Fruit fly (Drosophila melanogaster) whole organism, embryonic: ENCODE results near the gene cic.

Experiments used
- ATbp ChIP-seq: fragments of 200-800 bp; sonication (Bioruptor generic); optimal IDR thresholded peaks from 2 replicates; lab custom pipeline; 2017; ENCODE audit warnings: missing biosample characterization, mild to moderate bottlenecking, missing genetic modification characterization, missing genetic modification reagents
- B-H1 ChIP-seq: fragments of 200-800 bp; sonication (Bioruptor generic); IDR thresholded peaks from 3 replicates; pipeline ENCODE4 v1.3.6; 2022; ENCODE audit warnings: missing biosample characterization, missing genetic modification characterization
- CG10462 ChIP-seq: fragments of 200-800 bp; sonication (Bioruptor generic); optimal IDR thresholded peaks from 2 replicates; lab custom pipeline; 2016; ENCODE audit warnings: missing biosample characterization, missing genetic modification characterization
- CG10959 ChIP-seq: fragments of 200-800 bp; sonication (Bioruptor generic); IDR thresholded peaks from 2 replicates; pipeline ENCODE4 v1.3.6; 2022; ENCODE audit warnings: missing biosample characterization, missing genetic modification characterization
- CG12769 ChIP-seq: fragments of 200-800 bp; sonication (Bioruptor generic); optimal IDR thresholded peaks from 2 replicates; lab custom pipeline; 2019; ENCODE audit warnings: missing biosample characterization, mild to moderate bottlenecking, missing genetic modification characterization, moderate library complexity
- CG13287 ChIP-seq: fragments of 200-800 bp; sonication (Bioruptor generic); IDR thresholded peaks from 2 replicates; pipeline ENCODE4 v1.3.6; 2022; ENCODE audit warnings: missing biosample characterization, missing genetic modification characterization; ENCODE audit not compliant: partially characterized antibody
- CG14050 ChIP-seq: fragments of 200-800 bp; sonication (Bioruptor generic); IDR thresholded peaks from 3 replicates; pipeline ENCODE4 v1.3.6; 2022; ENCODE audit warnings: missing biosample characterization, missing genetic modification characterization
- CG18764 ChIP-seq: fragments of 200-800 bp; sonication (Bioruptor generic); optimal IDR thresholded peaks from 3 replicates; lab custom pipeline; 2016; ENCODE audit warnings: missing biosample characterization, missing genetic modification characterization
- CG2120 ChIP-seq: fragments of 200-800 bp; sonication (Bioruptor generic); optimal IDR thresholded peaks from 3 replicates; lab custom pipeline; 2016; ENCODE audit warnings: missing biosample characterization, missing genetic modification characterization
- CG2202 ChIP-seq: fragments of 200-800 bp; sonication (Bioruptor generic); optimal IDR thresholded peaks from 2 replicates; lab custom pipeline; 2018; ENCODE audit warnings: missing biosample characterization, mild to moderate bottlenecking, missing genetic modification characterization
- CG2678 ChIP-seq: fragments of 200-800 bp; sonication (Bioruptor generic); optimal IDR thresholded peaks from 3 replicates; lab custom pipeline; 2019; ENCODE audit warnings: missing biosample characterization, mild to moderate bottlenecking, missing genetic modification characterization, moderate library complexity
- CG31388 ChIP-seq: fragments of 200-800 bp; sonication (Bioruptor generic); optimal IDR thresholded peaks from 2 replicates; lab custom pipeline; 2016; ENCODE audit warnings: missing biosample characterization, missing genetic modification characterization
- CG32767 ChIP-seq: fragments of 200-800 bp; sonication (Bioruptor generic); IDR thresholded peaks from 2 replicates; pipeline ENCODE4 v1.3.6; 2022; ENCODE audit warnings: missing biosample characterization, missing genetic modification characterization
- CG4730 ChIP-seq: fragments of 200-800 bp; sonication (Bioruptor generic); IDR thresholded peaks from 2 replicates; pipeline ENCODE4 v1.3.6; 2022; ENCODE audit warnings: missing biosample characterization, missing genetic modification characterization
- CG6175 ChIP-seq: fragments of 200-800 bp; sonication (Bioruptor generic); IDR thresholded peaks from 3 replicates; pipeline ENCODE4 v1.3.6; 2022; ENCODE audit warnings: missing biosample characterization, missing genetic modification characterization
- CG7839 ChIP-seq: fragments of 200-800 bp; sonication (Bioruptor generic); optimal IDR thresholded peaks from 3 replicates; lab custom pipeline; 2018; ENCODE audit warnings: missing biosample characterization, mild to moderate bottlenecking, missing genetic modification characterization, moderate library complexity
- CG7963 ChIP-seq: fragments of 200-800 bp; sonication (Bioruptor generic); IDR thresholded peaks from 3 replicates; pipeline ENCODE4 v1.3.6; 2022; ENCODE audit warnings: missing biosample characterization, missing genetic modification characterization; ENCODE audit not compliant: partially characterized antibody
- CoRest ChIP-seq: fragments of 200-800 bp; sonication (Bioruptor generic); optimal IDR thresholded peaks from 3 replicates; lab custom pipeline; 2018; ENCODE audit warnings: missing biosample characterization, mild to moderate bottlenecking, missing genetic modification characterization, moderate library complexity
- D19A ChIP-seq: fragments of 200-800 bp; optimal IDR thresholded peaks from 3 replicates; lab custom pipeline; 2019; ENCODE audit warnings: missing biosample characterization, mild to moderate bottlenecking, missing genetic modification characterization, moderate library complexity
- D19B ChIP-seq: fragments of 200-800 bp; sonication (Bioruptor generic); optimal IDR thresholded peaks from 2 replicates; lab custom pipeline; 2017; ENCODE audit warnings: missing biosample characterization, mild to moderate bottlenecking, missing genetic modification characterization
- Dll ChIP-seq: fragments of 200-800 bp; sonication (Bioruptor generic); IDR thresholded peaks from 4 replicates; pipeline ENCODE4 v1.3.6; 2022; ENCODE audit warnings: missing biosample characterization, missing genetic modification characterization; ENCODE audit not compliant: partially characterized antibody
- Eip74EF ChIP-seq, 2 experiments: fragments of 200-800 bp in 1 of 2; fragments of >200 bp in 1 of 2; sonication (Bioruptor generic) in 1 of 2; optimal IDR thresholded peaks; 2 replicates each; lab custom pipeline; 2017 to 2019; ENCODE audit warnings: missing biosample characterization in 2 of 2, missing genetic modification characterization in 2 of 2, mild to moderate bottlenecking in 1 of 2, moderate library complexity in 1 of 2
- Elba2 ChIP-seq: fragments of 200-800 bp; sonication (Bioruptor generic); optimal IDR thresholded peaks from 3 replicates; lab custom pipeline; 2016; ENCODE audit warnings: missing biosample characterization, missing genetic modification characterization
- GATAe ChIP-seq: fragments of 200-800 bp; sonication (Bioruptor generic); conservative IDR thresholded peaks from 2 replicates; pipeline ENCODE4 v1.3.6; 2022; ENCODE audit warnings: missing biosample characterization, missing genetic modification characterization
- Gug ChIP-seq: fragments of 200-800 bp; sonication (Bioruptor generic); IDR thresholded peaks from 4 replicates; pipeline ENCODE4 v1.3.6; 2022; ENCODE audit warnings: missing biosample characterization, missing genetic modification characterization
- Hmr ChIP-seq: fragments of 200-800 bp; sonication (Bioruptor generic); optimal IDR thresholded peaks from 3 replicates; lab custom pipeline; 2017; ENCODE audit warnings: mild to moderate bottlenecking, missing biosample characterization, missing genetic modification reagents, missing genetic modification characterization
- Hmx ChIP-seq: fragments of 200-800 bp; sonication (Bioruptor generic); optimal IDR thresholded peaks from 2 replicates; lab custom pipeline; 2016; ENCODE audit warnings: missing biosample characterization, missing genetic modification characterization
- Lhr ChIP-seq: fragments of 200-800 bp; sonication (Bioruptor generic); optimal IDR thresholded peaks from 3 replicates; lab custom pipeline; 2017; ENCODE audit warnings: mild to moderate bottlenecking, missing biosample characterization, missing genetic modification reagents, missing genetic modification characterization
- NK7.1 ChIP-seq: fragments of 200-800 bp; sonication (Bioruptor generic); optimal IDR thresholded peaks from 3 replicates; lab custom pipeline; 2016; ENCODE audit warnings: missing biosample characterization, missing genetic modification characterization
- PHDP ChIP-seq: fragments of 200-800 bp; sonication (Bioruptor generic); optimal IDR thresholded peaks from 3 replicates; lab custom pipeline; 2018; ENCODE audit warnings: missing biosample characterization, mild to moderate bottlenecking, missing genetic modification characterization, moderate library complexity
- Rfx ChIP-seq: fragments of 200-800 bp; sonication (Bioruptor generic); IDR thresholded peaks from 2 replicates; pipeline ENCODE4 v1.3.6; 2022; ENCODE audit warnings: missing biosample characterization, missing genetic modification characterization
- Sry-β ChIP-seq: fragments of 200-800 bp; sonication (Bioruptor generic); optimal IDR thresholded peaks from 2 replicates; lab custom pipeline; 2018; ENCODE audit warnings: missing biosample characterization, mild to moderate bottlenecking, missing genetic modification characterization, moderate library complexity
- al ChIP-seq: fragments of 200-800 bp; sonication (Bioruptor generic); IDR thresholded peaks from 2 replicates; pipeline ENCODE4 v1.3.6; 2022; ENCODE audit warnings: missing biosample characterization, missing genetic modification characterization
- amos ChIP-seq: fragments of 200-800 bp; sonication (Bioruptor generic); IDR thresholded peaks from 2 replicates; pipeline ENCODE4 v1.3.6; 2022; ENCODE audit warnings: missing biosample characterization, missing genetic modification characterization; ENCODE audit not compliant: partially characterized antibody
- esg ChIP-seq: fragments of 200-800 bp; sonication (Bioruptor generic); conservative IDR thresholded peaks from 2 replicates; pipeline ENCODE4 v1.3.6; 2022; ENCODE audit warnings: missing biosample characterization, missing genetic modification characterization
- gcm ChIP-seq: fragments of 200-800 bp; sonication (Bioruptor generic); optimal IDR thresholded peaks from 2 replicates; lab custom pipeline; 2019; ENCODE audit warnings: missing biosample characterization, mild to moderate bottlenecking, missing genetic modification characterization, moderate library complexity
- hb ChIP-seq: fragments of 200-800 bp; sonication (Bioruptor generic); IDR thresholded peaks from 3 replicates; pipeline ENCODE4 v1.3.6; 2022; ENCODE audit warnings: missing biosample characterization, missing genetic modification characterization; ENCODE audit not compliant: partially characterized antibody
- hbn ChIP-seq: fragments of 200-800 bp; sonication (Bioruptor generic); IDR thresholded peaks from 2 replicates; pipeline ENCODE4 v1.3.6; 2022; ENCODE audit warnings: missing biosample characterization, missing genetic modification characterization; ENCODE audit not compliant: partially characterized antibody
- her ChIP-seq: fragments of 200-800 bp; sonication (Bioruptor generic); optimal IDR thresholded peaks from 2 replicates; lab custom pipeline; 2016; ENCODE audit warnings: missing biosample characterization, missing genetic modification characterization
- hkb ChIP-seq, 2 experiments: fragments of 200-800 bp in 1 of 2; fragments of >200 bp in 1 of 2; sonication (Bioruptor generic) in 1 of 2; IDR thresholded peaks in 1 of 2; optimal IDR thresholded peaks in 1 of 2; 2 replicates each; pipeline versions ENCODE4 v1.3.6 to Lab custom; 2017 to 2022; ENCODE audit warnings: missing biosample characterization in 1 of 2, missing genetic modification characterization in 1 of 2
- hth ChIP-seq: fragments of >200 bp; optimal IDR thresholded peaks from 2 replicates; lab custom pipeline; 2017; ENCODE audit warnings: inconsistent platforms
- lola ChIP-seq, 3 experiments: fragments of >200 bp in 2 of 3; fragments of 200-800 bp in 1 of 3; sonication (Bioruptor generic) in 1 of 3; optimal IDR thresholded peaks; 2 replicates each; lab custom pipeline; 2017 to 2019; ENCODE audit warnings: missing biosample characterization in 3 of 3, missing genetic modification characterization in 3 of 3, mild to moderate bottlenecking in 1 of 3, moderate library complexity in 1 of 3
- mam ChIP-seq: fragments of 200-800 bp; sonication (Bioruptor generic); optimal IDR thresholded peaks from 3 replicates; lab custom pipeline; 2016; ENCODE audit warnings: missing biosample characterization, missing genetic modification characterization
- nmo ChIP-seq: fragments of 200-800 bp; sonication (Bioruptor generic); optimal IDR thresholded peaks from 2 replicates; lab custom pipeline; 2018; ENCODE audit warnings: missing biosample characterization, mild to moderate bottlenecking, missing genetic modification characterization, moderate library complexity
- org-1 ChIP-seq: fragments of 200-800 bp; sonication (Bioruptor generic); optimal IDR thresholded peaks from 2 replicates; lab custom pipeline; 2017; ENCODE audit warnings: missing biosample characterization, missing genetic modification characterization
- sens ChIP-seq: fragments of 200-800 bp; sonication (Bioruptor generic); peaks from one replicate; lab custom pipeline; 2016; ENCODE audit warnings: missing biosample characterization, missing genetic modification characterization
- sim ChIP-seq: fragments of 200-800 bp; sonication (Bioruptor generic); IDR thresholded peaks from 2 replicates; pipeline ENCODE4 v1.3.6; 2022; ENCODE audit warnings: missing biosample characterization, missing genetic modification characterization
- slbo ChIP-seq: fragments of 200-800 bp; sonication (Bioruptor generic); IDR thresholded peaks from 2 replicates; pipeline ENCODE4 v1.3.6; 2022; ENCODE audit warnings: missing biosample characterization, missing genetic modification characterization
- slp2 ChIP-seq: fragments of 200-800 bp; sonication (Bioruptor generic); optimal IDR thresholded peaks from 2 replicates; lab custom pipeline; 2016; ENCODE audit warnings: missing biosample characterization, missing genetic modification characterization
- sqz ChIP-seq: fragments of 200-800 bp; sonication (Bioruptor generic); optimal IDR thresholded peaks from 3 replicates; lab custom pipeline; 2018; ENCODE audit warnings: missing biosample characterization, mild to moderate bottlenecking, missing genetic modification characterization
- zfh2 ChIP-seq: fragments of 200-800 bp; sonication (Bioruptor generic); optimal IDR thresholded peaks from 2 replicates; lab custom pipeline; 2016; ENCODE audit warnings: missing biosample characterization, missing genetic modification characterization

The cic gene

DNA sequence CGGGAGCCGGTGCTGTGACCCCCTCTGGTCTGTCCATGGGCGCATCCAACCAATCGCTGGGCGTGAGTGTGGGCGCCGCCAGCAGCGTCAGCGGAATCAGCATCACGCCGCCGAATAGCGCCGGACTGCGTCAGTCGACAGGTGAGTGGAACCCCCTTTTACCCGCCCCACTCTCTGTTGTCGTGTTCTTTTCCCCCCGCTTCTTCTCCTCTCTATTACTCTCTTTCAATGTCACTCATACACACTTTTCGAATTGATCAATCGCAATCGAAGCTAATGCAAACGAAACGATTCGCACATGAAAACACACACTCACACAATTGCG lies 57.9 kb downstream of the cic start:
- TF ChIP-seq CG7963 (GFP tag; lab: Robert Waterston, UW) (no peak), sens (GFP tag; lab: Kevin White, UChicago) (no peak), her (GFP tag; lab: Kevin White, UChicago) (no peak), CG6175 (GFP tag; lab: Robert Waterston, UW) (no peak), GATAe (GFP tag; lab: Robert Waterston, UW) (no peak), CG7839 (no peak), CG2202 (no peak), CG12769 (tag; lab: Kevin White, UChicago) (no peak), Sry-β (GFP tag; lab: Kevin White, UChicago) (no peak), esg (no peak), hbn (GFP tag; lab: Robert Waterston, UW) (no peak), CoRest (tag; lab: Kevin White, UChicago) (no peak), Dll (GFP tag; lab: Robert Waterston, UW) (no peak), Gug (no peak), Hmr (no peak), slp2 (GFP tag; lab: Kevin White, UChicago) (no peak), Eip74EF (GFP tag; optimal IDR thresholded peaks at IDR 0.05; lab: Kevin White, UChicago) (no peak), CG4730 (no peak), sqz (GFP tag; lab: Kevin White, UChicago) (no peak), amos (GFP tag; lab: Robert Waterston, UW) (no peak), CG14050 (GFP tag; lab: Robert Waterston, UW) (no peak), CG10462 (GFP tag; lab: Kevin White, UChicago) (no peak), Lhr (GFP tag; lab: Kevin White, UChicago) (no peak), al (GFP tag; lab: Robert Waterston, UW) (peak; percentile 1; the same call in 1 of the 2 replicates), gcm (no peak), CG18764 (GFP tag; lab: Kevin White, UChicago) (no peak), NK7.1 (GFP tag; lab: Kevin White, UChicago) (no peak), hkb (optimal IDR thresholded peaks at IDR 0.05; lab: Kevin White, UChicago) (no peak), hkb (GFP tag; IDR thresholded peaks at IDR 0.05; lab: Robert Waterston, UW) (no peak), D19B (no peak), org-1 (GFP tag; lab: Kevin White, UChicago) (no peak), sim (GFP tag; lab: Robert Waterston, UW) (no peak), hth (lab: Kevin White, UChicago) (no peak), Hmx (no peak), CG13287 (no peak), CG2678 (tag; lab: Kevin White, UChicago) (no peak), CG10959 (GFP tag; lab: Robert Waterston, UW) (no peak), ATbp (GFP tag; lab: Kevin White, UChicago) (no peak), mam (GFP tag; lab: Kevin White, UChicago) (no peak), D19A (tag; lab: Kevin White, UChicago) (no peak), CG32767 (GFP tag; lab: Robert Waterston, UW) (no peak; the same call in 1 of the 2 replicates), Rfx (GFP tag; lab: Robert Waterston, UW) (peak; percentile 41; the same call in 1 of the 2 replicates), hb (GFP tag; lab: Robert Waterston, UW) (no peak), Elba2 (GFP tag; lab: Kevin White, UChicago) (no peak), CG31388 (GFP tag; lab: Kevin White, UChicago) (no peak), lola (GFP tag; optimal IDR thresholded peaks at IDR 0.05; lab: Kevin White, UChicago) (no peak), slbo (GFP tag; lab: Robert Waterston, UW) (peak; percentile 19; the same call in 1 of the 2 replicates), CG2120 (GFP tag; lab: Kevin White, UChicago) (no peak), PHDP (no peak), nmo (GFP tag; lab: Kevin White, UChicago) (no peak), B-H1 (GFP tag; lab: Robert Waterston, UW) (no peak), zfh2 (GFP tag; lab: Kevin White, UChicago) (no peak)
